Worm (Caenorhabditis elegans) whole organism, L4 larva: ENCODE measurements around the gene egl-17.
A peak's percentile ranks its signal among the peaks of the same experiment; 100 is the strongest.

Source experiments
- Y48G9A.11 ChIP-seq: fragments of 200-800 bp; sonication (Bioruptor generic); IDR thresholded peaks from 2 replicates; pipeline ENCODE4 v1.3.6; 2022; ENCODE audit warnings: missing genetic modification reagents, missing genetic modification characterization, missing compliant biosample characterization
- dmd-6 ChIP-seq: fragments of 200-800 bp; sonication (Bioruptor generic); IDR thresholded peaks from 2 replicates; pipeline ENCODE4 v1.3.6; 2022; ENCODE audit warnings: missing genetic modification reagents, missing genetic modification characterization, missing compliant biosample characterization
- lin-29 ChIP-seq: fragments of 200-800 bp; sonication (Bioruptor generic); IDR thresholded peaks from 2 replicates; pipeline ENCODE4 v1.3.6; 2022; ENCODE audit warnings: missing genetic modification reagents, missing genetic modification characterization, missing compliant biosample characterization
- nhr-28 ChIP-seq: fragments of 150-350 bp; optimal IDR thresholded peaks from 2 replicates; lab custom pipeline; 2014; ENCODE audit warnings: missing biosample characterization, missing genetic modification characterization
- saeg-2 ChIP-seq: fragments of 200-800 bp; sonication (Bioruptor generic); IDR thresholded peaks from 2 replicates; pipeline ENCODE4 v1.3.6; 2022; ENCODE audit warnings: missing genetic modification reagents, missing genetic modification characterization, missing compliant biosample characterization
- unc-130 ChIP-seq: sonication (generic microtip); optimal IDR thresholded peaks from 2 replicates; lab custom pipeline; 2016; ENCODE audit warnings: missing genetic modification reagents, missing genetic modification characterization, missing compliant biosample characterization

- TF ChIP-seq nhr-28, result peak; percentile 49
- TF ChIP-seq dmd-6 (GFP tag; lab: Robert Waterston, UW), result no peak
- no peak for TF ChIP-seq Y48G9A.11 (GFP tag; lab: Robert Waterston, UW)
- TF ChIP-seq unc-130 (GFP tag; lab: Kevin White, UChicago), result no peak
- no peak for TF ChIP-seq lin-29 (GFP tag; lab: Robert Waterston, UW)
- no peak for TF ChIP-seq saeg-2 (GFP tag; lab: Robert Waterston, UW)
These were observed 38.2 kb downstream of the egl-17 start for ce11 chrX:527663-528062.
